Fruit fly (Drosophila melanogaster): Measurements from ENCODE around the gene CG5171.

The CG5171 gene

DNA sequence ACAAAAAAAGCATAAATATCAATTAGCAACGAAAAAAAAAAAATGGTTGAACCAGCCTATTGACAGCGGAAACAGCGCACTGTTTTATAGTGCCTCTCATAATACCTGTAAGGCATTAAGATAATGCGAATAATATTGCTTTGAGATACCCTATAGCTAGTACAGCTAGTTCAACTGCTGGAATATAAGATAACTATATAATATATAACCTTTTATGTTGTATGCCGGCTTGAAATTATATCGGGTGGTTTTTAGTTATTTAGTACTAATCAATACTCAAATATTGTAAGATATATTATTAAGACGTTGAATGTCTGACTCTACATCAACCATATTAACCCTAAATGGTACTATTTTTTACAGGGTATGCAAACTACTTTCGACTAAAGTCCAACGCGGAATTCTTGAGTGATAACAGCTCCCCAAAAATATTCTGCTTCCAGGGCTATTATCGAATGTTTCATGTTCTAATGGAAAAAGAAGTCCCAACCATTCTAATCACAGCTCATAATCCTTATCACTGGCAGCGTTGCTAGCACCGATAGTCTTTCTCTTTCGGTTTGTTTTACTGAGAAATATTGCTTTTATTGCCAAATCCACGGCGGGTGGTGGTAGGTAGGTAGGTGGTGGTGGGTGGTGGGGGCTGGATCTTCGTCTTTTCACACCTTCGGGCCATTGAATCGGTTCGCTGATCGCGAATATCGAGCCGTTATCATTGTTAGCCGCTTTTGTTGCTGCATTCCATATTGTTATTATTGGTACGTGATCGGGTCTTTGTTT lies 33.0 kb downstream of the CG5171 start (continued):
- peak; percentile 41 for TF ChIP-seq Hr83 (GFP tag; optimal IDR thresholded peaks at IDR 0.05; ENCODE audit: poor library complexity, severe bottlenecking)
- TF ChIP-seq Vsx2 (GFP tag; optimal IDR thresholded peaks at IDR 0.05; ENCODE audit: partially characterized antibody), result no peak
- TF ChIP-seq dmrt93B (GFP tag; optimal IDR thresholded peaks at IDR 0.05), result no peak

DNA sequence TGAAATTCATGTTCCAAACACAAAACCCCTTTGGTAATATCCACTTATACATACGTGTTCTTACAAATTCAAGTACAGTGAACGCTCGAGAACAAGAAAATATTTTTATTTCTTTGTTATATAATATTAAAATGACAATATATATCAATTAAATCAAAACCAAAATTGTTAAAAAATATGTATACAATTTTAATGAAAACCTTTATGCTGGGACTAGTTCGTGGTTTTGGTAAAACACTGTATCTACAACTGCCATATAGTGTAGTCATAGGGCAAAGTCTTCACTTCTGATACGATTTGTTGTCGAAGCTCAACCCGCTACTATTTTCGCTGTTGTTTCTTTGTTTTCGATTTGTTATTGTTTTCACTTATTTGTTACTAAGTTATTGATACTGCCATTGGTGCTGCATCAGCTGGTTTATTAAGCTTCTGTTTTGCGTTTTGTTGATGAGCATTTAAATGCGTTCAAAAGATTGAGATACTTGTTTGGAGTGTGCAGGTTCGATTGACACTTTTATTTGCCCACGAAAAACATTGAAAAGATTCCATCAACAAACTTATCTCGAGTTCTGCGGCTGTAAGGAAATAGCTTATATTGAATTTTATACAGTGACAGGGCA lies 33.7 kb downstream of the CG5171 start:
- TF ChIP-seq pan (optimal IDR thresholded peaks at IDR 0.05) (no peak), dmrt93B (GFP tag; optimal IDR thresholded peaks at IDR 0.05) (no peak), ey (GFP tag; optimal IDR thresholded peaks at IDR 0.05) (peak; percentile 8), Dif (GFP tag; optimal IDR thresholded peaks at IDR 0.05; ENCODE audit: partially characterized antibody) (no peak), Sp1 (GFP tag; optimal IDR thresholded peaks at IDR 0.05) (peak; percentile 50), CG9705 (GFP tag; optimal IDR thresholded peaks at IDR 0.05) (no peak), brk (GFP tag; optimal IDR thresholded peaks at IDR 0.05) (peak; percentile 12), Hr78 (GFP tag; optimal IDR thresholded peaks at IDR 0.05) (no peak), foxo (GFP tag; optimal IDR thresholded peaks at IDR 0.05) (peak in 1 of 2 experiments; percentile 50), fru (GFP tag; optimal IDR thresholded peaks at IDR 0.05) (peak; percentile 7), Rel (GFP tag; optimal IDR thresholded peaks at IDR 0.05) (no peak), Rel (tag; optimal IDR thresholded peaks at IDR 0.05) (peak; percentile 4), CrebA (GFP tag; optimal IDR thresholded peaks at IDR 0.05; ENCODE audit: borderline replicate concordance) (no peak), Abd-B (GFP tag; optimal IDR thresholded peaks at IDR 0.05) (no peak), dsf (GFP tag; optimal IDR thresholded peaks at IDR 0.05; ENCODE audit: borderline replicate concordance) (no peak), usp (GFP tag; optimal IDR thresholded peaks at IDR 0.05) (no peak), psq (GFP tag; optimal IDR thresholded peaks at IDR 0.05) (peak; percentile 7), Mio (GFP tag; optimal IDR thresholded peaks at IDR 0.05) (no peak), Dfd (GFP tag; optimal IDR thresholded peaks at IDR 0.05) (no peak), woc (GFP tag; optimal IDR thresholded peaks at IDR 0.05) (no peak), tai (GFP tag; optimal IDR thresholded peaks at IDR 0.05) (no peak), HLH106 (tag; optimal IDR thresholded peaks at IDR 0.05) (peak; percentile 36), OdsH (GFP tag; optimal IDR thresholded peaks at IDR 0.05) (peak; percentile 50), h (GFP tag; optimal IDR thresholded peaks at IDR 0.05) (peak; percentile 3), N (GFP tag; optimal IDR thresholded peaks at IDR 0.05) (no peak), Jra (GFP tag; optimal IDR thresholded peaks at IDR 0.05) (no peak), sage (GFP tag; optimal IDR thresholded peaks at IDR 0.05) (no peak), dl (GFP tag; optimal IDR thresholded peaks at IDR 0.05; ENCODE audit: insufficient read depth in 1 of 2, partially characterized antibody in 2 of 2) (no peak), lola (GFP tag; optimal IDR thresholded peaks at IDR 0.05) (no peak), Vsx2 (GFP tag; optimal IDR thresholded peaks at IDR 0.05; ENCODE audit: partially characterized antibody) (no peak), jim (GFP tag; optimal IDR thresholded peaks at IDR 0.05) (no peak), br (GFP tag; optimal IDR thresholded peaks at IDR 0.05) (no peak), rgr (GFP tag; optimal IDR thresholded peaks at IDR 0.05) (peak; percentile 37), Myc (optimal IDR thresholded peaks at IDR 0.05) (no peak), GATAd (GFP tag; optimal IDR thresholded peaks at IDR 0.05) (no peak), CG32264 (GFP tag; optimal IDR thresholded peaks at IDR 0.05) (no peak), Hnf4 (GFP tag; optimal IDR thresholded peaks at IDR 0.05) (peak; percentile 62), sv (GFP tag; optimal IDR thresholded peaks at IDR 0.05) (no peak), Hr83 (GFP tag; optimal IDR thresholded peaks at IDR 0.05; ENCODE audit: poor library complexity, severe bottlenecking) (no peak)
